Worm (Caenorhabditis elegans) whole organism, L1 larva: ENCODE results near the gene npp-15.

Experiments used
- C34B4.2 ChIP-seq: sonication (generic microtip); optimal IDR thresholded peaks from 2 replicates; lab custom pipeline; 2017; ENCODE audit warnings: mild to moderate bottlenecking, missing genetic modification characterization, missing compliant biosample characterization
- F16B12.6 ChIP-seq: fragments of 150-350 bp; optimal IDR thresholded peaks from 2 replicates; lab custom pipeline; 2014; ENCODE audit warnings: missing biosample characterization, missing genetic modification characterization
- Y116A8C.19 ChIP-seq: sonication (generic microtip); optimal IDR thresholded peaks from 2 replicates; lab custom pipeline; 2016; ENCODE audit warnings: missing compliant biosample characterization, missing genetic modification characterization, borderline replicate concordance
- aly-2 ChIP-seq: fragments of 150-350 bp; optimal IDR thresholded peaks from 2 replicates; lab custom pipeline; 2014; ENCODE audit warnings: missing biosample characterization, missing genetic modification characterization
- ama-1 ChIP-seq: fragments of 150-350 bp; optimal IDR thresholded peaks from 2 replicates; lab custom pipeline; 2014
- blmp-1 ChIP-seq: fragments of 150-350 bp; optimal IDR thresholded peaks from 2 replicates; lab custom pipeline; 2014; ENCODE audit warnings: missing biosample characterization, missing genetic modification characterization
- ceh-63 ChIP-seq: fragments of 200-800 bp; sonication (Bioruptor generic); optimal IDR thresholded peaks from 2 replicates; lab custom pipeline; 2018; ENCODE audit warnings: mild to moderate bottlenecking, missing genetic modification characterization, missing compliant biosample characterization
- ceh-88 ChIP-seq: fragments of 200-800 bp; sonication (Bioruptor generic); IDR thresholded peaks from 2 replicates; pipeline ENCODE4 v1.3.6; 2022; ENCODE audit warnings: missing genetic modification characterization, missing compliant biosample characterization
- ces-1 ChIP-seq: fragments of 150-350 bp; optimal IDR thresholded peaks from 2 replicates; lab custom pipeline; 2014; ENCODE audit warnings: missing biosample characterization, missing genetic modification reagents, missing genetic modification characterization
- dpl-1 ChIP-seq, 3 experiments: fragments of 150-350 bp in 2 of 3; sonication (generic microtip) in 1 of 3; optimal IDR thresholded peaks; 2 replicates each; lab custom pipeline; 2014 to 2017; ENCODE audit warnings: missing biosample characterization in 3 of 3, missing genetic modification characterization in 3 of 3, missing genetic modification reagents in 3 of 3
- dsc-1 ChIP-seq: sonication (generic microtip); optimal IDR thresholded peaks from 2 replicates; lab custom pipeline; 2016; ENCODE audit warnings: mild to moderate bottlenecking, missing genetic modification characterization, missing compliant biosample characterization
- efl-1 ChIP-seq, 4 experiments: fragments of 150-350 bp; optimal IDR thresholded peaks in 3 of 4; peaks in 1 of 4; 1 replicate in 1 of 4; 2 replicates in 3 of 4; lab custom pipeline; 2014; ENCODE audit warnings: missing biosample characterization in 2 of 4, missing genetic modification characterization in 2 of 4, missing genetic modification reagents in 2 of 4
- efl-3 ChIP-seq: fragments of 200-800 bp; sonication (Bioruptor generic); optimal IDR thresholded peaks from 2 replicates; lab custom pipeline; 2018; ENCODE audit warnings: mild to moderate bottlenecking, missing genetic modification characterization, missing compliant biosample characterization
- egl-27 ChIP-seq, 2 experiments: fragments of 150-350 bp in 1 of 2; sonication (generic microtip); optimal IDR thresholded peaks; 3 replicates each; lab custom pipeline; 2017 to 2018; ENCODE audit warnings: missing biosample characterization in 2 of 2, missing genetic modification characterization in 2 of 2, missing genetic modification reagents in 2 of 2
- elt-2 ChIP-seq: sonication (generic microtip); optimal IDR thresholded peaks from 2 replicates; lab custom pipeline; 2016; ENCODE audit warnings: missing genetic modification characterization, mild to moderate bottlenecking, inconsistent platforms, missing compliant biosample characterization, missing genetic modification reagents
- fkh-8 ChIP-seq: sonication (generic microtip); optimal IDR thresholded peaks from 2 replicates; lab custom pipeline; 2016; ENCODE audit warnings: mild to moderate bottlenecking, missing genetic modification characterization, missing compliant biosample characterization
- grh-1 ChIP-seq: fragments of 200-800 bp; sonication (Bioruptor generic); IDR thresholded peaks from 2 replicates; pipeline ENCODE4 v1.3.6; 2022; ENCODE audit warnings: missing genetic modification reagents, missing genetic modification characterization, missing compliant biosample characterization
- hlh-4 ChIP-seq: sonication (generic microtip); optimal IDR thresholded peaks from 2 replicates; lab custom pipeline; 2016; ENCODE audit warnings: mild to moderate bottlenecking, missing genetic modification characterization, missing compliant biosample characterization
- hpl-2 ChIP-seq: fragments of 150-350 bp; optimal IDR thresholded peaks from 2 replicates; lab custom pipeline; 2014; ENCODE audit warnings: missing biosample characterization, missing genetic modification reagents, missing genetic modification characterization
- irx-1 ChIP-seq: sonication (generic microtip); optimal IDR thresholded peaks from 2 replicates; lab custom pipeline; 2016; ENCODE audit warnings: missing genetic modification characterization, missing compliant biosample characterization
- jun-1 ChIP-seq: fragments of 150-350 bp; optimal IDR thresholded peaks from 2 replicates; lab custom pipeline; 2014; ENCODE audit warnings: missing biosample characterization, missing genetic modification reagents, missing genetic modification characterization
- lin-14 ChIP-seq: fragments of 200-800 bp; sonication (Bioruptor generic); optimal IDR thresholded peaks from 2 replicates; lab custom pipeline; 2018; ENCODE audit warnings: mild to moderate bottlenecking, missing genetic modification characterization, moderate library complexity, missing compliant biosample characterization
- lin-15B ChIP-seq: fragments of 150-350 bp; sonication (generic microtip); optimal IDR thresholded peaks from 3 replicates; lab custom pipeline; 2014; ENCODE audit warnings: missing biosample characterization, missing genetic modification characterization
- lin-35 ChIP-seq, 2 experiments: fragments of 150-350 bp; optimal IDR thresholded peaks; 2 replicates each; lab custom pipeline; 2014; ENCODE audit warnings: missing biosample characterization in 2 of 2, missing genetic modification characterization in 2 of 2, missing genetic modification reagents in 2 of 2
- lin-39 ChIP-seq: fragments of 150-350 bp; optimal IDR thresholded peaks from 2 replicates; lab custom pipeline; 2014; ENCODE audit warnings: missing biosample characterization, missing genetic modification reagents, missing genetic modification characterization
- lsy-2 ChIP-seq, 2 experiments: fragments of 150-350 bp; optimal IDR thresholded peaks; 2 replicates each; lab custom pipeline; 2014; ENCODE audit warnings: missing biosample characterization in 2 of 2, missing genetic modification characterization in 2 of 2
- mab-9 ChIP-seq: fragments of 200-800 bp; sonication (Bioruptor generic); IDR thresholded peaks from 2 replicates; pipeline ENCODE4 v1.3.6; 2022; ENCODE audit warnings: missing genetic modification reagents, missing genetic modification characterization, missing compliant biosample characterization
- mdl-1 ChIP-seq, 2 experiments: fragments of 150-350 bp; optimal IDR thresholded peaks; 2 replicates each; lab custom pipeline; 2014 to 2017; ENCODE audit warnings: missing biosample characterization in 2 of 2, missing genetic modification characterization in 2 of 2, inconsistent platforms in 1 of 2
- mef-2 ChIP-seq: fragments of 150-350 bp; optimal IDR thresholded peaks from 2 replicates; lab custom pipeline; 2014; ENCODE audit warnings: missing biosample characterization, missing genetic modification characterization
- nhr-11 ChIP-seq: fragments of 150-350 bp; optimal IDR thresholded peaks from 2 replicates; lab custom pipeline; 2014; ENCODE audit warnings: missing biosample characterization, missing genetic modification characterization
- nhr-19 ChIP-seq: fragments of 200-800 bp; sonication (Bioruptor generic); conservative IDR thresholded peaks from 2 replicates; pipeline ENCODE4 v1.3.6; 2022; ENCODE audit warnings: missing genetic modification characterization, missing compliant biosample characterization
- nhr-237 ChIP-seq: fragments of 150-350 bp; optimal IDR thresholded peaks from 2 replicates; lab custom pipeline; 2014; ENCODE audit warnings: missing biosample characterization, missing genetic modification characterization
- nhr-47 ChIP-seq: sonication (generic microtip); optimal IDR thresholded peaks from 2 replicates; lab custom pipeline; 2016; ENCODE audit warnings: mild to moderate bottlenecking, missing genetic modification characterization, moderate library complexity, missing compliant biosample characterization
- nhr-71 ChIP-seq: sonication (generic microtip); optimal IDR thresholded peaks from 2 replicates; lab custom pipeline; 2016; ENCODE audit warnings: mild to moderate bottlenecking, missing genetic modification characterization, moderate library complexity, missing compliant biosample characterization
- nhr-76 ChIP-seq: sonication (generic microtip); optimal IDR thresholded peaks from 2 replicates; lab custom pipeline; 2017; ENCODE audit warnings: missing biosample characterization, missing genetic modification characterization
- nhr-84 ChIP-seq: sonication (generic microtip); optimal IDR thresholded peaks from 2 replicates; lab custom pipeline; 2017; ENCODE audit warnings: missing biosample characterization, missing genetic modification characterization
- nhr-85 ChIP-seq: sonication (generic microtip); peaks from one replicate; lab custom pipeline; 2016; ENCODE audit warnings: missing genetic modification characterization, inconsistent platforms, missing compliant biosample characterization
- pax-3 ChIP-seq: fragments of 200-800 bp; sonication (Bioruptor generic); optimal IDR thresholded peaks from 2 replicates; lab custom pipeline; 2018; ENCODE audit warnings: mild to moderate bottlenecking, missing genetic modification characterization, moderate library complexity, missing compliant biosample characterization
- rnt-1 ChIP-seq: sonication (generic microtip); optimal IDR thresholded peaks from 2 replicates; lab custom pipeline; 2016; ENCODE audit warnings: mild to moderate bottlenecking, missing genetic modification characterization, moderate library complexity, missing compliant biosample characterization
- skn-1 ChIP-seq: fragments of 150-350 bp; optimal IDR thresholded peaks from 2 replicates; lab custom pipeline; 2014; ENCODE audit warnings: missing biosample characterization, missing genetic modification characterization
- sox-4 ChIP-seq: sonication (generic microtip); optimal IDR thresholded peaks from 2 replicates; lab custom pipeline; 2016; ENCODE audit warnings: missing genetic modification characterization, missing compliant biosample characterization
- sptf-1 ChIP-seq: fragments of 150-350 bp; optimal IDR thresholded peaks from 2 replicates; lab custom pipeline; 2014; ENCODE audit warnings: missing biosample characterization, missing genetic modification characterization
- swsn-7 ChIP-seq: sonication (generic microtip); optimal IDR thresholded peaks from 2 replicates; lab custom pipeline; 2016; ENCODE audit warnings: missing genetic modification characterization, missing compliant biosample characterization
- tlp-1 ChIP-seq: fragments of 150-350 bp; optimal IDR thresholded peaks from 2 replicates; lab custom pipeline; 2014; ENCODE audit warnings: missing biosample characterization, missing genetic modification characterization
- unc-130 ChIP-seq: fragments of 150-350 bp; optimal IDR thresholded peaks from 2 replicates; lab custom pipeline; 2017; ENCODE audit warnings: missing biosample characterization, missing genetic modification characterization, inconsistent platforms
- unc-62 ChIP-seq: fragments of 150-350 bp; optimal IDR thresholded peaks from 2 replicates; lab custom pipeline; 2014; ENCODE audit warnings: missing biosample characterization, missing genetic modification reagents, missing genetic modification characterization
- unc-86 ChIP-seq: sonication (generic microtip); optimal IDR thresholded peaks from 2 replicates; lab custom pipeline; 2016; ENCODE audit warnings: missing genetic modification characterization, missing compliant biosample characterization
- vab-15 ChIP-seq: sonication (generic microtip); optimal IDR thresholded peaks from 2 replicates; lab custom pipeline; 2017; ENCODE audit warnings: missing genotype, mild to moderate bottlenecking, missing genetic modification characterization, missing compliant biosample characterization
- xbp-1 ChIP-seq: sonication (generic microtip); optimal IDR thresholded peaks from 2 replicates; lab custom pipeline; 2016; ENCODE audit warnings: missing genetic modification characterization, missing compliant biosample characterization
- zag-1 ChIP-seq: fragments of 150-350 bp; optimal IDR thresholded peaks from 2 replicates; lab custom pipeline; 2014; ENCODE audit warnings: missing biosample characterization, missing genetic modification characterization
- zip-4 ChIP-seq: fragments of 200-800 bp; sonication (Bioruptor generic); optimal IDR thresholded peaks from 2 replicates; lab custom pipeline; 2018; ENCODE audit warnings: mild to moderate bottlenecking, missing genetic modification characterization, moderate library complexity, missing compliant biosample characterization
- ztf-11 ChIP-seq, 2 experiments: sonication (generic microtip); optimal IDR thresholded peaks; 2 replicates each; lab custom pipeline; 2016 to 2017; ENCODE audit warnings: missing genetic modification characterization in 2 of 2, missing biosample characterization in 1 of 2, missing compliant biosample characterization in 1 of 2

Gene npp-15

DNA sequence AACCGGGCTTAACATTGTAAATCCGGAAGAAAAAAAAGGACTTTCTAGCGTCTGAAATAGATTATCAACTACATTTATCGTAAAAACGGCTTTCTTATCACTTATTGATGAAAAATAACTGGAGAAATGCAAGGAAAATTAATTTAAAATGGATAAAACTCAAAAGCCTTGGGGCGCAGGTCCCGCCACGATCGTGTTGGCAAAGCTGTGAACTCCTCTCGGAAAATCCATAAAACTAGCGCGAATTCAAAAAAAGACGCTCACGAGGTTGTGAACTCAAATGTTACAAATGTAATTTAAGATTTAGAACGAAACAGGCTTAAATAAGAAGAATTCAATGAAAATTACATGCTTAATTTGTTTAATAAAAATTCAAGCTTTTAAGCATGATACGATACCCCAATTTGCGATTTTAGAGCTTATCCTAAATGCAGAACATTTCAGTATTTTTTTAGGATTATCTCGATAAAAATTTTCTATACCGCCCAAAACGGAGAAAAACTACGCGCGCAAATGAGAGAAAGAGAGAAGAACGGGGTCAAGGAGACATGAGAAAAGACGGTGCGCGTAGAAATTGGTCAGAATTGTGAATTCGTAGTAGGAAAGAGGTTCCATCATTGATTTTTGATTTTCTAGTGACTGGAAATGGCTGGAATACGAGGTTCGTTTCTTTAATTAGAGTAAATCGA, 23.4 kb downstream of the npp-15 start, which contains the start of gene C29E4.15:
TSS of gene C29E4.15 (plus strand) at position 547 of the 689 bp plus-strand sequence.
- TF ChIP-seq swsn-7 (tag; lab: Kevin White, UChicago): peak; percentile 47
- TF ChIP-seq ceh-88 (GFP tag; lab: Robert Waterston, UW): no peak
- TF ChIP-seq nhr-19: peak; percentile 52
- no peak for TF ChIP-seq nhr-76 (tag; lab: Kevin White, UChicago)
- peak; percentile 17 for TF ChIP-seq lin-15B (tag; lab: Kevin White, UChicago)
- peak; percentile 53 to 73 for TF ChIP-seq lsy-2 (tag; optimal IDR thresholded peaks at IDR 0.05; lab: Kevin White, UChicago)
- no peak for TF ChIP-seq aly-2 (tag; lab: Kevin White, UChicago)
- TF ChIP-seq efl-1 (optimal IDR thresholded peaks at IDR 0.05; lab: Kevin White, UChicago): peak; percentile 92
- TF ChIP-seq efl-1 (GFP tag; optimal IDR thresholded peaks at IDR 0.05 in 1 of 2; lab: Kevin White, UChicago): peak; percentile 90 to 98
- TF ChIP-seq sox-4: no peak
- no peak for TF ChIP-seq Y116A8C.19
- TF ChIP-seq nhr-47: peak; percentile 58
- TF ChIP-seq egl-27 (tag; optimal IDR thresholded peaks at IDR 0.05; lab: Kevin White, UChicago): no peak
- TF ChIP-seq nhr-84 (tag; lab: Kevin White, UChicago): no peak
- no peak for TF ChIP-seq C34B4.2 (tag; lab: Kevin White, UChicago)
- peak; percentile 79 to 92 (median 84) for TF ChIP-seq dpl-1 (GFP tag; optimal IDR thresholded peaks at IDR 0.05; lab: Kevin White, UChicago)
- no peak for TF ChIP-seq sptf-1
- TF ChIP-seq elt-2: no peak
- TF ChIP-seq unc-86 (tag; lab: Kevin White, UChicago): peak; percentile 40
- TF ChIP-seq skn-1 (tag; lab: Kevin White, UChicago): peak; percentile 34
- no peak for TF ChIP-seq zag-1 (tag; lab: Kevin White, UChicago)
- no peak for TF ChIP-seq dsc-1 (tag; lab: Kevin White, UChicago)
- no peak for TF ChIP-seq hlh-4 (tag; lab: Kevin White, UChicago)
- TF ChIP-seq irx-1: no peak
- no peak for TF ChIP-seq unc-130
- no peak for TF ChIP-seq efl-3 (GFP tag; lab: Kevin White, UChicago)
- TF ChIP-seq rnt-1 (tag; lab: Kevin White, UChicago): peak; percentile 68
- peak; percentile 64 for TF ChIP-seq blmp-1 (tag; lab: Kevin White, UChicago)
- TF ChIP-seq vab-15: no peak
- TF ChIP-seq ces-1 (GFP tag; lab: Kevin White, UChicago): no peak
- TF ChIP-seq hpl-2 (GFP tag; lab: Kevin White, UChicago): no peak
- no peak for TF ChIP-seq nhr-11
- no peak for TF ChIP-seq ama-1
- TF ChIP-seq nhr-237 (tag; lab: Kevin White, UChicago): no peak
- no peak for TF ChIP-seq lin-39 (tag; lab: Kevin White, UChicago)
- no peak for TF ChIP-seq lin-14 (GFP tag; lab: Kevin White, UChicago)
- no peak for TF ChIP-seq mef-2 (tag; lab: Kevin White, UChicago)
- TF ChIP-seq fkh-8 (tag; lab: Kevin White, UChicago): peak; percentile 29
- no peak for TF ChIP-seq jun-1
- TF ChIP-seq zip-4 (GFP tag; lab: Kevin White, UChicago): no peak
- no peak for TF ChIP-seq nhr-85
- peak; percentile 37 for TF ChIP-seq xbp-1
- TF ChIP-seq mab-9 (GFP tag; lab: Robert Waterston, UW): no peak
- no peak for TF ChIP-seq tlp-1 (tag; lab: Kevin White, UChicago)
- TF ChIP-seq pax-3 (tag; lab: Kevin White, UChicago): no peak
- TF ChIP-seq lin-35 (GFP tag; optimal IDR thresholded peaks at IDR 0.05; lab: Kevin White, UChicago): peak; percentile 74 to 91
- peak in 1 of 2 experiments; percentile 24 for TF ChIP-seq mdl-1 (tag; optimal IDR thresholded peaks at IDR 0.05; lab: Kevin White, UChicago)
- TF ChIP-seq F16B12.6 (tag; lab: Kevin White, UChicago): peak; percentile 30
- no peak for TF ChIP-seq unc-62
- no peak for TF ChIP-seq grh-1 (GFP tag; lab: Robert Waterston, UW)
- TF ChIP-seq ztf-11 (tag; optimal IDR thresholded peaks at IDR 0.05; lab: Kevin White, UChicago): no peak
- TF ChIP-seq ceh-63 (GFP tag; lab: Kevin White, UChicago): no peak
- TF ChIP-seq nhr-71 (tag; lab: Kevin White, UChicago): peak; percentile 70
